Fruit fly (Drosophila melanogaster) whole organism, embryonic: Measurements from ENCODE around the gene NT1.

Experiments used
- Abd-B ChIP-seq: fragments of 200-800 bp; sonication (Bioruptor generic); optimal IDR thresholded peaks from 2 replicates; lab custom pipeline; 2018; ENCODE audit warnings: missing biosample characterization, mild to moderate bottlenecking, missing genetic modification characterization, moderate library complexity
- Antp ChIP-seq: fragments of 200-800 bp; sonication (Bioruptor generic); optimal IDR thresholded peaks from 3 replicates; lab custom pipeline; 2016; ENCODE audit warnings: missing biosample characterization, missing genetic modification characterization
- C15 ChIP-seq: fragments of 200-800 bp; sonication (Bioruptor generic); IDR thresholded peaks from 3 replicates; pipeline ENCODE4 v1.3.6; 2022; ENCODE audit warnings: missing biosample characterization, missing genetic modification characterization
- CG11247 ChIP-seq: fragments of 200-800 bp; sonication (Bioruptor generic); IDR thresholded peaks from 2 replicates; pipeline ENCODE4 v1.3.6; 2022; ENCODE audit warnings: missing biosample characterization, missing genetic modification characterization
- CG11504 ChIP-seq: fragments of 200-800 bp; sonication (Bioruptor generic); optimal IDR thresholded peaks from 3 replicates; lab custom pipeline; 2019; ENCODE audit warnings: missing biosample characterization, mild to moderate bottlenecking, missing genetic modification characterization, moderate library complexity
- CG12942 ChIP-seq: fragments of 200-800 bp; sonication (Bioruptor generic); optimal IDR thresholded peaks from 3 replicates; lab custom pipeline; 2016; ENCODE audit warnings: missing biosample characterization, missing genetic modification characterization
- CG15514 ChIP-seq: fragments of 200-800 bp; sonication (Bioruptor generic); optimal IDR thresholded peaks from 3 replicates; lab custom pipeline; 2017; ENCODE audit warnings: missing biosample characterization, missing genetic modification characterization, mild to moderate bottlenecking, moderate library complexity, missing genetic modification reagents
- CG16813 ChIP-seq: fragments of 200-800 bp; sonication (Bioruptor generic); IDR thresholded peaks from 3 replicates; pipeline ENCODE4 v1.3.6; 2022; ENCODE audit warnings: missing biosample characterization, missing genetic modification characterization; ENCODE audit not compliant: partially characterized antibody
- CG17802 ChIP-seq: fragments of 200-800 bp; sonication (Bioruptor generic); optimal IDR thresholded peaks from 2 replicates; lab custom pipeline; 2018; ENCODE audit warnings: missing biosample characterization, mild to moderate bottlenecking, missing genetic modification characterization, moderate library complexity
- CG1792 ChIP-seq: fragments of 200-800 bp; sonication (Bioruptor generic); optimal IDR thresholded peaks from 2 replicates; lab custom pipeline; 2016; ENCODE audit warnings: missing biosample characterization, missing genetic modification characterization
- CG2116 ChIP-seq: fragments of 200-800 bp; sonication (Bioruptor generic); optimal IDR thresholded peaks from 3 replicates; lab custom pipeline; 2018; ENCODE audit warnings: missing biosample characterization, mild to moderate bottlenecking, missing genetic modification characterization
- CG31441 ChIP-seq: fragments of 200-800 bp; sonication (Bioruptor generic); IDR thresholded peaks from 2 replicates; pipeline ENCODE4 v1.3.6; 2022; ENCODE audit warnings: missing biosample characterization, missing genetic modification characterization
- CG42726 ChIP-seq: fragments of 200-800 bp; sonication (Bioruptor generic); IDR thresholded peaks from 2 replicates; pipeline ENCODE4 v1.3.6; 2022; ENCODE audit warnings: missing biosample characterization, missing genetic modification characterization; ENCODE audit not compliant: partially characterized antibody
- CG4328 ChIP-seq: fragments of 200-800 bp; sonication (Bioruptor generic); optimal IDR thresholded peaks from 3 replicates; lab custom pipeline; 2017; ENCODE audit warnings: missing biosample characterization, missing genetic modification reagents, missing genetic modification characterization
- CG4424 ChIP-seq: fragments of 200-800 bp; sonication (Bioruptor generic); optimal IDR thresholded peaks from 3 replicates; lab custom pipeline; 2016; ENCODE audit warnings: missing biosample characterization, missing genetic modification characterization
- CG6254 ChIP-seq: fragments of 200-800 bp; sonication (Bioruptor generic); optimal IDR thresholded peaks from 3 replicates; lab custom pipeline; 2017; ENCODE audit warnings: mild to moderate bottlenecking, missing biosample characterization, missing genetic modification reagents, missing genetic modification characterization
- CG8388 ChIP-seq: fragments of 200-800 bp; sonication (Bioruptor generic); optimal IDR thresholded peaks from 2 replicates; lab custom pipeline; 2019; ENCODE audit warnings: missing biosample characterization, mild to moderate bottlenecking, missing genetic modification characterization, moderate library complexity
- CG8765 ChIP-seq: fragments of 200-800 bp; sonication (Bioruptor generic); IDR thresholded peaks from 2 replicates; pipeline ENCODE4 v1.3.6; 2022; ENCODE audit warnings: missing biosample characterization, missing genetic modification characterization
- CG9817 ChIP-seq: fragments of 200-800 bp; sonication (Bioruptor generic); optimal IDR thresholded peaks from 2 replicates; lab custom pipeline; 2018; ENCODE audit warnings: missing biosample characterization, mild to moderate bottlenecking, missing genetic modification characterization, moderate library complexity
- CG9876 ChIP-seq: fragments of 200-800 bp; sonication (Bioruptor generic); optimal IDR thresholded peaks from 2 replicates; lab custom pipeline; 2016; ENCODE audit warnings: missing biosample characterization, missing genetic modification characterization
- D19B ChIP-seq: fragments of 200-800 bp; sonication (Bioruptor generic); optimal IDR thresholded peaks from 2 replicates; lab custom pipeline; 2017; ENCODE audit warnings: missing biosample characterization, mild to moderate bottlenecking, missing genetic modification characterization
- Deaf1 ChIP-seq: fragments of 200-800 bp; optimal IDR thresholded peaks from 3 replicates; lab custom pipeline; 2019; ENCODE audit warnings: missing biosample characterization, mild to moderate bottlenecking, missing genetic modification characterization, moderate library complexity
- Doc2 ChIP-seq: fragments of 200-800 bp; sonication (Bioruptor generic); IDR thresholded peaks from 2 replicates; pipeline ENCODE4 v1.3.6; 2022; ENCODE audit warnings: missing biosample characterization, missing genetic modification characterization
- HLH3B ChIP-seq: fragments of 200-800 bp; sonication (Bioruptor generic); IDR thresholded peaks from 2 replicates; pipeline ENCODE4 v1.3.6; 2022; ENCODE audit warnings: missing biosample characterization, missing genetic modification characterization
- NFAT ChIP-seq: fragments of 200-800 bp; sonication (Bioruptor generic); IDR thresholded peaks from 2 replicates; pipeline ENCODE4 v1.3.6; 2022; ENCODE audit warnings: missing biosample characterization, missing genetic modification characterization
- Oaz ChIP-seq: fragments of 200-800 bp; sonication (Bioruptor generic); IDR thresholded peaks from 2 replicates; pipeline ENCODE4 v1.3.6; 2022; ENCODE audit warnings: missing biosample characterization, missing genetic modification characterization
- Oli ChIP-seq: fragments of 200-800 bp; sonication (Bioruptor generic); optimal IDR thresholded peaks from 2 replicates; lab custom pipeline; 2018; ENCODE audit warnings: missing biosample characterization, mild to moderate bottlenecking, missing genetic modification characterization, moderate library complexity
- Sox102F ChIP-seq: fragments of 200-800 bp; sonication (Bioruptor generic); optimal IDR thresholded peaks from 2 replicates; lab custom pipeline; 2018; ENCODE audit warnings: missing biosample characterization, mild to moderate bottlenecking, missing genetic modification characterization, moderate library complexity
- Taf1 ChIP-seq: fragments of 200-800 bp; sonication (Bioruptor generic); IDR thresholded peaks from 2 replicates; pipeline ENCODE4 v1.3.6; 2022; ENCODE audit warnings: missing biosample characterization, missing genetic modification characterization
- Xrp1 ChIP-seq: fragments of 200-800 bp; sonication (Bioruptor generic); IDR thresholded peaks from 2 replicates; pipeline ENCODE4 v1.3.6; 2022; ENCODE audit warnings: missing biosample characterization, missing genetic modification characterization
- YL-1 ChIP-seq: fragments of 200-800 bp; sonication (Bioruptor generic); optimal IDR thresholded peaks from 3 replicates; lab custom pipeline; 2017; ENCODE audit warnings: missing biosample characterization, mild to moderate bottlenecking, missing genetic modification characterization
- al ChIP-seq: fragments of 200-800 bp; sonication (Bioruptor generic); IDR thresholded peaks from 2 replicates; pipeline ENCODE4 v1.3.6; 2022; ENCODE audit warnings: missing biosample characterization, missing genetic modification characterization
- cad ChIP-seq: fragments of >200 bp; optimal IDR thresholded peaks from 2 replicates; lab custom pipeline; 2017; ENCODE audit warnings: missing biosample characterization, missing genetic modification characterization
- chinmo ChIP-seq: fragments of 200-800 bp; sonication (Bioruptor generic); IDR thresholded peaks from 4 replicates; pipeline ENCODE4 v1.3.6; 2022; ENCODE audit warnings: missing biosample characterization, missing genetic modification characterization; ENCODE audit not compliant: partially characterized antibody
- crc ChIP-seq: fragments of 200-800 bp; sonication (Bioruptor generic); optimal IDR thresholded peaks from 2 replicates; lab custom pipeline; 2016; ENCODE audit warnings: missing biosample characterization, missing genetic modification characterization
- croc ChIP-seq: fragments of 200-800 bp; sonication (Bioruptor generic); conservative IDR thresholded peaks from 3 replicates; pipeline ENCODE4 v1.3.6; 2022; ENCODE audit warnings: missing biosample characterization, missing genetic modification characterization
- crol ChIP-seq: fragments of 200-800 bp; sonication (Bioruptor generic); IDR thresholded peaks from 2 replicates; pipeline ENCODE4 v1.3.6; 2022; ENCODE audit warnings: missing biosample characterization, missing genetic modification characterization
- dmrt99B ChIP-seq: fragments of 200-800 bp; sonication (Bioruptor generic); optimal IDR thresholded peaks from 2 replicates; lab custom pipeline; 2018; ENCODE audit warnings: missing biosample characterization, mild to moderate bottlenecking, missing genetic modification characterization, moderate library complexity
- dpn ChIP-seq, 2 experiments: fragments of 200-800 bp; sonication (Bioruptor generic); optimal IDR thresholded peaks; 3 replicates each; lab custom pipeline; 2016; ENCODE audit warnings: missing biosample characterization in 2 of 2, missing genetic modification characterization in 2 of 2
- emc ChIP-seq: fragments of 200-800 bp; sonication (Bioruptor generic); optimal IDR thresholded peaks from 2 replicates; lab custom pipeline; 2016; ENCODE audit warnings: missing biosample characterization, missing genetic modification characterization
- gfzf ChIP-seq: fragments of 200-800 bp; sonication (Bioruptor generic); optimal IDR thresholded peaks from 2 replicates; lab custom pipeline; 2016; ENCODE audit warnings: missing biosample characterization, mild to moderate bottlenecking, missing genetic modification characterization, moderate library complexity
- hb ChIP-seq: fragments of 200-800 bp; sonication (Bioruptor generic); IDR thresholded peaks from 3 replicates; pipeline ENCODE4 v1.3.6; 2022; ENCODE audit warnings: missing biosample characterization, missing genetic modification characterization; ENCODE audit not compliant: partially characterized antibody
- her ChIP-seq: fragments of 200-800 bp; sonication (Bioruptor generic); optimal IDR thresholded peaks from 2 replicates; lab custom pipeline; 2016; ENCODE audit warnings: missing biosample characterization, missing genetic modification characterization
- jing ChIP-seq: fragments of 200-800 bp; sonication (Bioruptor generic); optimal IDR thresholded peaks from 2 replicates; lab custom pipeline; 2018; ENCODE audit warnings: missing biosample characterization, mild to moderate bottlenecking, missing genetic modification characterization
- kay ChIP-seq: fragments of 200-800 bp; sonication (Bioruptor generic); optimal IDR thresholded peaks from 2 replicates; lab custom pipeline; 2016; ENCODE audit warnings: missing biosample characterization, missing genetic modification characterization
- pros ChIP-seq: fragments of 200-800 bp; sonication (Bioruptor generic); optimal IDR thresholded peaks from 3 replicates; lab custom pipeline; 2019; ENCODE audit warnings: missing biosample characterization, mild to moderate bottlenecking, missing genetic modification characterization, moderate library complexity
- ranshi ChIP-seq: fragments of 200-800 bp; sonication (Bioruptor generic); IDR thresholded peaks from 2 replicates; pipeline ENCODE4 v1.3.6; 2022; ENCODE audit warnings: missing biosample characterization, missing genetic modification characterization
- slou ChIP-seq: fragments of 200-800 bp; sonication (Bioruptor generic); optimal IDR thresholded peaks from 3 replicates; lab custom pipeline; 2016; ENCODE audit warnings: missing biosample characterization, missing genetic modification characterization
- ssp ChIP-seq: fragments of 200-800 bp; sonication (Bioruptor generic); IDR thresholded peaks from 2 replicates; pipeline ENCODE4 v1.3.6; 2022; ENCODE audit warnings: missing biosample characterization, missing genetic modification characterization
- sug ChIP-seq: fragments of 200-800 bp; optimal IDR thresholded peaks from 2 replicates; lab custom pipeline; 2019; ENCODE audit warnings: missing biosample characterization, mild to moderate bottlenecking, missing genetic modification characterization, moderate library complexity
- yki ChIP-seq: fragments of >200 bp; optimal IDR thresholded peaks from 3 replicates; lab custom pipeline; 2018

NT1 gene

dm6 chr3L:4474946-4475470 lies 33.2 kb downstream of the NT1 start (continued):
- TF ChIP-seq CG12942 (GFP tag; lab: Kevin White, UChicago) (peak; percentile 58), croc (GFP tag; lab: Robert Waterston, UW) (no peak), CG8388 (peak; percentile 77), CG17802 (peak; percentile 62), CG8765 (no peak), ssp (GFP tag; lab: Robert Waterston, UW) (no peak), ranshi (GFP tag; lab: Robert Waterston, UW) (peak; percentile 71; the same call in 1 of the 2 replicates), Oli (tag; lab: Kevin White, UChicago) (peak; percentile 67), CG4328 (GFP tag; lab: Kevin White, UChicago) (peak; percentile 84), Abd-B (GFP tag; lab: Kevin White, UChicago) (no peak), Sox102F (GFP tag; lab: Kevin White, UChicago) (peak; percentile 69), YL-1 (GFP tag; lab: Kevin White, UChicago) (peak; percentile 89), CG1792 (no peak), CG11247 (peak; percentile 62), D19B (GFP tag; lab: Kevin White, UChicago) (peak; percentile 61), her (peak; percentile 37), CG15514 (GFP tag; lab: Kevin White, UChicago) (peak; percentile 92), cad (no peak), yki (lab: Kevin White, UChicago) (no peak), hb (GFP tag; lab: Robert Waterston, UW) (no peak), Oaz (GFP tag; lab: Robert Waterston, UW) (no peak), HLH3B (peak; percentile 40; the same call in 1 of the 2 replicates), kay (GFP tag; lab: Kevin White, UChicago) (no peak), Doc2 (GFP tag; lab: Robert Waterston, UW) (no peak), sug (tag; lab: Kevin White, UChicago) (peak; percentile 72), CG6254 (GFP tag; lab: Kevin White, UChicago) (peak; percentile 83), CG31441 (GFP tag; lab: Robert Waterston, UW) (peak; percentile 80), Deaf1 (tag; lab: Kevin White, UChicago) (no peak), CG4424 (GFP tag; lab: Kevin White, UChicago) (peak; percentile 80), Antp (no peak), pros (GFP tag; lab: Kevin White, UChicago) (no peak), jing (peak; percentile 36), slou (GFP tag; lab: Kevin White, UChicago) (peak; percentile 34), gfzf (no peak), CG2116 (GFP tag; lab: Kevin White, UChicago) (peak; percentile 82), CG42726 (GFP tag; lab: Robert Waterston, UW) (no peak), CG9876 (GFP tag; lab: Kevin White, UChicago) (peak; percentile 40), Xrp1 (GFP tag; lab: Robert Waterston, UW) (no peak), C15 (GFP tag; lab: Robert Waterston, UW) (0 out of 3 replicates have a peak, but pooled peaks have one; percentile 60), chinmo (GFP tag; lab: Robert Waterston, UW) (no peak), dpn (GFP tag; optimal IDR thresholded peaks at IDR 0.05; lab: Kevin White, UChicago) (peak; percentile 42 to 67), CG16813 (GFP tag; lab: Robert Waterston, UW) (no peak), NFAT (GFP tag; lab: Robert Waterston, UW) (peak; percentile 40; the same call in 1 of the 2 replicates), al (GFP tag; lab: Robert Waterston, UW) (no peak), emc (peak; percentile 55), CG9817 (peak; percentile 50), dmrt99B (peak; percentile 72), Taf1 (GFP tag; lab: Robert Waterston, UW) (0 out of 2 replicates have a peak, but pooled peaks have one; percentile 13), CG11504 (peak; percentile 74), crc (GFP tag; lab: Kevin White, UChicago) (peak; percentile 36), crol (GFP tag; lab: Robert Waterston, UW) (no peak)
